Worm (Caenorhabditis elegans) whole organism, L4/young adult: ENCODE measurements around the gene srw-86.

ENCODE experiments used
- W03F9.2 ChIP-seq: fragments of 150-350 bp; optimal IDR thresholded peaks from 2 replicates; lab custom pipeline; 2014; ENCODE audit warnings: missing biosample characterization, missing genetic modification characterization
- dao-5 ChIP-seq: sonication (generic microtip); optimal IDR thresholded peaks from 2 replicates; lab custom pipeline; 2016; ENCODE audit warnings: missing genotype, missing genetic modification characterization, moderate library complexity, missing compliant biosample characterization

ce11 chrV:19416475-19416874 is 16.0 kb upstream of the srw-86 start, which contains the start of the genes C25F9.4 and C25F9.9:
- TF ChIP-seq W03F9.2 (no peak), dao-5 (no peak)
